Fruit fly (Drosophila melanogaster) whole organism, embryonic: Measurements from ENCODE around the gene CG33181.

ENCODE experiments used
- ATbp ChIP-seq: fragments of 200-800 bp; sonication (Bioruptor generic); optimal IDR thresholded peaks from 2 replicates; lab custom pipeline; 2017; ENCODE audit warnings: missing biosample characterization, mild to moderate bottlenecking, missing genetic modification characterization, missing genetic modification reagents
- B-H2 ChIP-seq: fragments of 200-800 bp; sonication (Bioruptor generic); optimal IDR thresholded peaks from 2 replicates; lab custom pipeline; 2018; ENCODE audit warnings: missing biosample characterization, mild to moderate bottlenecking, missing genetic modification characterization
- Bdp1 ChIP-seq: fragments of 200-800 bp; sonication (Bioruptor generic); optimal IDR thresholded peaks from 3 replicates; lab custom pipeline; 2016; ENCODE audit warnings: missing biosample characterization, missing genetic modification characterization
- Bgb ChIP-seq: fragments of 200-800 bp; sonication (Bioruptor generic); IDR thresholded peaks from 2 replicates; pipeline ENCODE4 v1.3.6; 2022; ENCODE audit warnings: missing biosample characterization, missing genetic modification characterization; ENCODE audit not compliant: partially characterized antibody
- CG10274 ChIP-seq: fragments of 200-800 bp; sonication (Bioruptor generic); optimal IDR thresholded peaks from 3 replicates; lab custom pipeline; 2017; ENCODE audit warnings: missing biosample characterization, mild to moderate bottlenecking, missing genetic modification characterization
- CG10565 ChIP-seq: fragments of 200-800 bp; sonication (Bioruptor generic); optimal IDR thresholded peaks from 3 replicates; lab custom pipeline; 2016; ENCODE audit warnings: missing biosample characterization, mild to moderate bottlenecking, missing genetic modification characterization
- CG10959 ChIP-seq: fragments of 200-800 bp; sonication (Bioruptor generic); IDR thresholded peaks from 2 replicates; pipeline ENCODE4 v1.3.6; 2022; ENCODE audit warnings: missing biosample characterization, missing genetic modification characterization
- CG11696 ChIP-seq: fragments of 200-800 bp; sonication (Bioruptor generic); IDR thresholded peaks from 2 replicates; pipeline ENCODE4 v1.3.6; 2022; ENCODE audit warnings: missing biosample characterization, missing genetic modification characterization
- CG13123 ChIP-seq: fragments of 200-800 bp; sonication (Bioruptor generic); optimal IDR thresholded peaks from 2 replicates; lab custom pipeline; 2016; ENCODE audit warnings: missing biosample characterization, missing genetic modification characterization
- CG14014 ChIP-seq: fragments of 200-800 bp; sonication (Bioruptor generic); IDR thresholded peaks from 2 replicates; pipeline ENCODE4 v1.3.6; 2022; ENCODE audit warnings: missing biosample characterization, missing genetic modification characterization
- CG14710 ChIP-seq: fragments of 200-800 bp; sonication (Bioruptor generic); optimal IDR thresholded peaks from 3 replicates; lab custom pipeline; 2019; ENCODE audit warnings: missing biosample characterization, mild to moderate bottlenecking, missing genetic modification characterization, moderate library complexity
- CG1602 ChIP-seq: fragments of 200-800 bp; sonication (Bioruptor generic); optimal IDR thresholded peaks from 3 replicates; lab custom pipeline; 2016; ENCODE audit warnings: missing biosample characterization, missing genetic modification characterization
- CG2116 ChIP-seq: fragments of 200-800 bp; sonication (Bioruptor generic); optimal IDR thresholded peaks from 3 replicates; lab custom pipeline; 2018; ENCODE audit warnings: missing biosample characterization, mild to moderate bottlenecking, missing genetic modification characterization
- CG32532 ChIP-seq: fragments of 200-800 bp; sonication (Bioruptor generic); IDR thresholded peaks from 2 replicates; pipeline ENCODE4 v1.3.6; 2022; ENCODE audit warnings: missing biosample characterization, missing genetic modification characterization
- CG3281 ChIP-seq: fragments of 200-800 bp; sonication (Bioruptor generic); optimal IDR thresholded peaks from 3 replicates; lab custom pipeline; 2017; ENCODE audit warnings: missing biosample characterization, mild to moderate bottlenecking, missing genetic modification characterization
- CG34376 ChIP-seq: fragments of 200-800 bp; sonication (Bioruptor generic); optimal IDR thresholded peaks from 2 replicates; lab custom pipeline; 2018; ENCODE audit warnings: missing biosample characterization, mild to moderate bottlenecking, missing genetic modification characterization
- CG3726 ChIP-seq: fragments of 200-800 bp; sonication (Bioruptor generic); IDR thresholded peaks from 3 replicates; pipeline ENCODE4, ENCODE4 v1.3.6; 2022; ENCODE audit warnings: missing biosample characterization, missing genetic modification characterization
- CG5180 ChIP-seq: fragments of 200-800 bp; sonication (Bioruptor generic); optimal IDR thresholded peaks from 3 replicates; lab custom pipeline; 2017; ENCODE audit warnings: missing biosample characterization, missing genetic modification characterization, mild to moderate bottlenecking, moderate library complexity, missing genetic modification reagents
- CG6683 ChIP-seq: fragments of 200-800 bp; sonication (Bioruptor generic); optimal IDR thresholded peaks from 2 replicates; lab custom pipeline; 2017; ENCODE audit warnings: missing biosample characterization, mild to moderate bottlenecking, missing genetic modification characterization, missing genetic modification reagents
- CG7786 ChIP-seq: fragments of 200-800 bp; sonication (Bioruptor generic); optimal IDR thresholded peaks from 2 replicates; lab custom pipeline; 2016; ENCODE audit warnings: missing biosample characterization, missing genetic modification characterization
- CG8290 ChIP-seq, 3 experiments: fragments of 200-800 bp; sonication (Bioruptor generic); optimal IDR thresholded peaks; 2 replicates each; lab custom pipeline; 2016 to 2019; ENCODE audit warnings: missing biosample characterization in 3 of 3, missing genetic modification characterization in 3 of 3, mild to moderate bottlenecking in 2 of 3, moderate library complexity in 1 of 3
- CG8359 ChIP-seq: fragments of 200-800 bp; sonication (Bioruptor generic); optimal IDR thresholded peaks from 2 replicates; lab custom pipeline; 2017; ENCODE audit warnings: missing biosample characterization, mild to moderate bottlenecking, missing genetic modification characterization, borderline replicate concordance
- CG9437 ChIP-seq: fragments of 200-800 bp; sonication (Bioruptor generic); optimal IDR thresholded peaks from 2 replicates; lab custom pipeline; 2018; ENCODE audit warnings: missing biosample characterization, mild to moderate bottlenecking, missing genetic modification characterization
- CrebB ChIP-seq: fragments of 200-800 bp; sonication (Bioruptor generic); optimal IDR thresholded peaks from 3 replicates; lab custom pipeline; 2018; ENCODE audit warnings: missing biosample characterization, mild to moderate bottlenecking, missing genetic modification characterization
- Dip2 ChIP-seq: fragments of 200-800 bp; sonication (Bioruptor generic); IDR thresholded peaks from 2 replicates; pipeline ENCODE4 v1.3.6; 2022; ENCODE audit warnings: missing biosample characterization, missing genetic modification characterization
- Doc2 ChIP-seq: fragments of 200-800 bp; sonication (Bioruptor generic); IDR thresholded peaks from 2 replicates; pipeline ENCODE4 v1.3.6; 2022; ENCODE audit warnings: missing biosample characterization, missing genetic modification characterization
- Drgx ChIP-seq: fragments of 200-800 bp; sonication (Bioruptor generic); IDR thresholded peaks from 2 replicates; pipeline ENCODE4 v1.3.6; 2022; ENCODE audit warnings: missing biosample characterization, missing genetic modification characterization
- HLH54F ChIP-seq: fragments of 200-800 bp; sonication (Bioruptor generic); optimal IDR thresholded peaks from 3 replicates; lab custom pipeline; 2016; ENCODE audit warnings: missing biosample characterization, missing genetic modification characterization
- HLHmδ ChIP-seq: fragments of 200-800 bp; sonication (Bioruptor generic); optimal IDR thresholded peaks from 2 replicates; lab custom pipeline; 2018; ENCODE audit warnings: missing biosample characterization, mild to moderate bottlenecking, missing genetic modification characterization, moderate library complexity
- MESR4 ChIP-seq: fragments of 200-800 bp; sonication (Bioruptor generic); optimal IDR thresholded peaks from 2 replicates; lab custom pipeline; 2018; ENCODE audit warnings: missing biosample characterization, mild to moderate bottlenecking, missing genetic modification characterization, moderate library complexity
- NC2β ChIP-seq: fragments of 200-800 bp; sonication (Bioruptor generic); optimal IDR thresholded peaks from 2 replicates; lab custom pipeline; 2016; ENCODE audit warnings: missing biosample characterization, missing genetic modification characterization
- NK7.1 ChIP-seq: fragments of 200-800 bp; sonication (Bioruptor generic); optimal IDR thresholded peaks from 3 replicates; lab custom pipeline; 2016; ENCODE audit warnings: missing biosample characterization, missing genetic modification characterization
- Nf-YB ChIP-seq: fragments of 200-800 bp; sonication (Bioruptor generic); optimal IDR thresholded peaks from 3 replicates; lab custom pipeline; 2019; ENCODE audit warnings: missing biosample characterization, mild to moderate bottlenecking, missing genetic modification characterization, moderate library complexity
- ato ChIP-seq: fragments of 200-800 bp; sonication (Bioruptor generic); IDR thresholded peaks from 2 replicates; pipeline ENCODE4 v1.3.6; 2022; ENCODE audit warnings: missing biosample characterization, missing genetic modification characterization; ENCODE audit not compliant: partially characterized antibody
- bab2 ChIP-seq: fragments of 200-800 bp; sonication (Bioruptor generic); optimal IDR thresholded peaks from 2 replicates; lab custom pipeline; 2016; ENCODE audit warnings: missing biosample characterization, missing genetic modification characterization
- cato ChIP-seq: fragments of 200-800 bp; sonication (Bioruptor generic); optimal IDR thresholded peaks from 2 replicates; lab custom pipeline; 2016; ENCODE audit warnings: missing biosample characterization, missing genetic modification characterization, borderline replicate concordance
- chinmo ChIP-seq: fragments of 200-800 bp; sonication (Bioruptor generic); IDR thresholded peaks from 4 replicates; pipeline ENCODE4 v1.3.6; 2022; ENCODE audit warnings: missing biosample characterization, missing genetic modification characterization; ENCODE audit not compliant: partially characterized antibody
- crp ChIP-seq, 2 experiments: fragments of 200-800 bp; sonication (Bioruptor generic); optimal IDR thresholded peaks; 2 replicates in 1 of 2; 3 replicates in 1 of 2; lab custom pipeline; 2017; ENCODE audit warnings: missing biosample characterization in 2 of 2, missing genetic modification characterization in 2 of 2, mild to moderate bottlenecking in 1 of 2, moderate library complexity in 1 of 2
- cwo ChIP-seq: fragments of 200-800 bp; sonication (Bioruptor generic); optimal IDR thresholded peaks from 3 replicates; lab custom pipeline; 2017; ENCODE audit warnings: missing biosample characterization, missing genetic modification characterization, mild to moderate bottlenecking, moderate library complexity, missing genetic modification reagents
- exex ChIP-seq: fragments of 200-800 bp; sonication (Bioruptor generic); optimal IDR thresholded peaks from 4 replicates; lab custom pipeline; 2018; ENCODE audit warnings: missing biosample characterization, mild to moderate bottlenecking, missing genetic modification characterization, moderate library complexity
- fru ChIP-seq: fragments of >200 bp; optimal IDR thresholded peaks from 2 replicates; lab custom pipeline; 2017
- fu2 ChIP-seq: fragments of 200-800 bp; sonication (Bioruptor generic); optimal IDR thresholded peaks from 2 replicates; lab custom pipeline; 2016; ENCODE audit warnings: missing biosample characterization, missing genetic modification characterization
- h ChIP-seq: fragments of >200 bp; optimal IDR thresholded peaks from 2 replicates; lab custom pipeline; 2017
- mirr ChIP-seq: fragments of 200-800 bp; sonication (Bioruptor generic); optimal IDR thresholded peaks from 3 replicates; lab custom pipeline; 2018; ENCODE audit warnings: missing biosample characterization, mild to moderate bottlenecking, missing genetic modification characterization
- nau ChIP-seq: fragments of 200-800 bp; sonication (Bioruptor generic); optimal IDR thresholded peaks from 3 replicates; lab custom pipeline; 2017; ENCODE audit warnings: missing biosample characterization, mild to moderate bottlenecking, missing genetic modification characterization, missing genetic modification reagents
- nerfin-2 ChIP-seq: fragments of 200-800 bp; sonication (Bioruptor generic); IDR thresholded peaks from 2 replicates; pipeline ENCODE4 v1.3.6; 2022; ENCODE audit warnings: missing biosample characterization, missing genetic modification characterization; ENCODE audit not compliant: partially characterized antibody
- oc ChIP-seq: fragments of 200-800 bp; sonication (Bioruptor generic); optimal IDR thresholded peaks from 2 replicates; lab custom pipeline; 2018; ENCODE audit warnings: missing biosample characterization, mild to moderate bottlenecking, missing genetic modification characterization, moderate library complexity
- onecut ChIP-seq: fragments of 200-800 bp; sonication (Bioruptor generic); IDR thresholded peaks from 2 replicates; pipeline ENCODE4 v1.3.6; 2022; ENCODE audit warnings: missing biosample characterization, missing genetic modification characterization
- pfk ChIP-seq: fragments of 200-800 bp; sonication (Bioruptor generic); optimal IDR thresholded peaks from 2 replicates; lab custom pipeline; 2018; ENCODE audit warnings: missing biosample characterization, mild to moderate bottlenecking, missing genetic modification characterization, moderate library complexity
- sens ChIP-seq: fragments of 200-800 bp; sonication (Bioruptor generic); peaks from one replicate; lab custom pipeline; 2016; ENCODE audit warnings: missing biosample characterization, missing genetic modification characterization
- sens-2 ChIP-seq: fragments of 200-800 bp; sonication (Bioruptor generic); IDR thresholded peaks from 2 replicates; pipeline ENCODE4 v1.3.6; 2022; ENCODE audit warnings: missing biosample characterization, missing genetic modification characterization

CG33181 gene

dm6 chrX:8536649-8537048, 47.5 kb downstream of the CG33181 start (continued):
- no peak for TF ChIP-seq mirr (GFP tag; lab: Kevin White, UChicago)
- no peak for TF ChIP-seq CG14710
- no peak for TF ChIP-seq cato (GFP tag; lab: Kevin White, UChicago)
- no peak for TF ChIP-seq HLH54F
- no peak for TF ChIP-seq nau (GFP tag; lab: Kevin White, UChicago)
- no peak for TF ChIP-seq CG11696 (GFP tag; lab: Robert Waterston, UW)
- no peak for TF ChIP-seq Bgb (GFP tag; lab: Robert Waterston, UW)
- 0 out of 2 replicates have a peak, but pooled peaks have one; percentile 40 for TF ChIP-seq CG14014 (GFP tag; lab: Robert Waterston, UW)
- TF ChIP-seq crp (GFP tag; optimal IDR thresholded peaks at IDR 0.05; lab: Kevin White, UChicago), result no peak
- no peak for TF ChIP-seq CG10959 (GFP tag; lab: Robert Waterston, UW)
- TF ChIP-seq fru (lab: Kevin White, UChicago), result no peak
- TF ChIP-seq sens, result peak; percentile 90
- TF ChIP-seq fu2, result no peak
- no peak for TF ChIP-seq HLHmδ
- TF ChIP-seq NK7.1 (GFP tag; lab: Kevin White, UChicago), result no peak
- TF ChIP-seq Doc2 (GFP tag; lab: Robert Waterston, UW), result no peak
- no peak for TF ChIP-seq ATbp (GFP tag; lab: Kevin White, UChicago)
- no peak for TF ChIP-seq CG7786 (GFP tag; lab: Kevin White, UChicago)
- TF ChIP-seq exex (tag; lab: Kevin White, UChicago), result no peak
- no peak for TF ChIP-seq B-H2 (GFP tag; lab: Kevin White, UChicago)
- TF ChIP-seq ato (GFP tag; lab: Robert Waterston, UW), result no peak
- TF ChIP-seq CG3281 (GFP tag; lab: Kevin White, UChicago), result no peak
- TF ChIP-seq NC2β, result no peak
- no peak for TF ChIP-seq CG10565 (GFP tag; lab: Kevin White, UChicago)
- TF ChIP-seq CG6683, result no peak
- no peak for TF ChIP-seq nerfin-2 (GFP tag; lab: Robert Waterston, UW)
- TF ChIP-seq CG9437 (GFP tag; lab: Kevin White, UChicago), result no peak
- no peak for TF ChIP-seq h (lab: Kevin White, UChicago)
- TF ChIP-seq CG2116, result no peak
- TF ChIP-seq CG5180 (GFP tag; lab: Kevin White, UChicago), result no peak
- no peak for TF ChIP-seq CrebB
- TF ChIP-seq CG34376, result no peak
- no peak for TF ChIP-seq CG13123 (GFP tag; lab: Kevin White, UChicago)
- no peak for TF ChIP-seq pfk (GFP tag; lab: Kevin White, UChicago)
- TF ChIP-seq onecut (GFP tag; lab: Robert Waterston, UW), result no peak
- TF ChIP-seq Dip2 (GFP tag; lab: Robert Waterston, UW), result no peak
- peak; percentile 31 for TF ChIP-seq bab2 (GFP tag; lab: Kevin White, UChicago)
- no peak for TF ChIP-seq sens-2 (GFP tag; lab: Robert Waterston, UW)
- no peak for TF ChIP-seq oc (tag; lab: Kevin White, UChicago)
- TF ChIP-seq CG8290 (GFP tag; optimal IDR thresholded peaks at IDR 0.05; lab: Kevin White, UChicago), result no peak
- peak in 1 of 2 experiments; percentile 45 for TF ChIP-seq CG8290 (tag; optimal IDR thresholded peaks at IDR 0.05; lab: Kevin White, UChicago)
- no peak for TF ChIP-seq Drgx (GFP tag; lab: Robert Waterston, UW)
- TF ChIP-seq CG1602, result no peak
- TF ChIP-seq CG32532 (GFP tag; lab: Robert Waterston, UW), result peak; percentile 60; the same call in 1 of the 2 replicates
- TF ChIP-seq Nf-YB (GFP tag; lab: Kevin White, UChicago), result no peak
- TF ChIP-seq cwo (GFP tag; lab: Kevin White, UChicago), result no peak
- TF ChIP-seq CG8359 (GFP tag; lab: Kevin White, UChicago), result no peak
- TF ChIP-seq chinmo (GFP tag; lab: Robert Waterston, UW), result no peak
- no peak for TF ChIP-seq Bdp1
- TF ChIP-seq CG3726 (GFP tag; lab: Robert Waterston, UW), result no peak
- TF ChIP-seq CG10274, result no peak
- no peak for TF ChIP-seq MESR4 (GFP tag; lab: Kevin White, UChicago)
